Fruit fly (Drosophila melanogaster) whole organism, embryonic: ENCODE measurements around the gene mad2.

Source experiments
- ATbp ChIP-seq: fragments of 200-800 bp; sonication (Bioruptor generic); optimal IDR thresholded peaks from 2 replicates; lab custom pipeline; 2017; ENCODE audit warnings: missing biosample characterization, mild to moderate bottlenecking, missing genetic modification characterization, missing genetic modification reagents
- Ada2b ChIP-seq: fragments of 200-800 bp; sonication (Bioruptor generic); IDR thresholded peaks from 2 replicates; pipeline ENCODE4 v1.3.6; 2022; ENCODE audit warnings: missing biosample characterization, missing genetic modification characterization
- Atf-2 ChIP-seq: fragments of 200-800 bp; sonication (Bioruptor generic); optimal IDR thresholded peaks from 2 replicates; lab custom pipeline; 2016; ENCODE audit warnings: missing biosample characterization, missing genetic modification characterization
- CG10431 ChIP-seq: fragments of 200-800 bp; sonication (Bioruptor generic); optimal IDR thresholded peaks from 3 replicates; lab custom pipeline; 2018; ENCODE audit warnings: missing biosample characterization, mild to moderate bottlenecking, missing genetic modification characterization
- CG11093 ChIP-seq: fragments of 200-800 bp; sonication (Bioruptor generic); IDR thresholded peaks from 3 replicates; pipeline ENCODE4 v1.3.6; 2022; ENCODE audit warnings: missing biosample characterization, missing genetic modification characterization
- CG12942 ChIP-seq: fragments of 200-800 bp; sonication (Bioruptor generic); optimal IDR thresholded peaks from 3 replicates; lab custom pipeline; 2016; ENCODE audit warnings: missing biosample characterization, missing genetic modification characterization
- CG13894 ChIP-seq: fragments of 200-800 bp; sonication (Bioruptor generic); optimal IDR thresholded peaks from 3 replicates; lab custom pipeline; 2018; ENCODE audit warnings: missing biosample characterization, mild to moderate bottlenecking, missing genetic modification characterization, moderate library complexity
- CG14710 ChIP-seq: fragments of 200-800 bp; sonication (Bioruptor generic); optimal IDR thresholded peaks from 3 replicates; lab custom pipeline; 2019; ENCODE audit warnings: missing biosample characterization, mild to moderate bottlenecking, missing genetic modification characterization, moderate library complexity
- CG15269 ChIP-seq: fragments of 200-800 bp; sonication (Bioruptor generic); optimal IDR thresholded peaks from 2 replicates; lab custom pipeline; 2018; ENCODE audit warnings: missing biosample characterization, mild to moderate bottlenecking, missing genetic modification characterization, moderate library complexity
- CG1529 ChIP-seq: fragments of 200-800 bp; sonication (Bioruptor generic); optimal IDR thresholded peaks from 3 replicates; lab custom pipeline; 2018; ENCODE audit warnings: missing biosample characterization, missing genetic modification characterization
- CG15514 ChIP-seq: fragments of 200-800 bp; sonication (Bioruptor generic); optimal IDR thresholded peaks from 3 replicates; lab custom pipeline; 2017; ENCODE audit warnings: missing biosample characterization, missing genetic modification characterization, mild to moderate bottlenecking, moderate library complexity, missing genetic modification reagents
- CG16863 ChIP-seq: fragments of 200-800 bp; sonication (Bioruptor generic); optimal IDR thresholded peaks from 3 replicates; lab custom pipeline; 2016; ENCODE audit warnings: missing biosample characterization, missing genetic modification characterization
- CG18476 ChIP-seq: fragments of 200-800 bp; sonication (Bioruptor generic); optimal IDR thresholded peaks from 2 replicates; lab custom pipeline; 2016; ENCODE audit warnings: missing biosample characterization, mild to moderate bottlenecking, missing genetic modification characterization
- CG30431 ChIP-seq: fragments of 200-800 bp; sonication (Bioruptor generic); optimal IDR thresholded peaks from 2 replicates; lab custom pipeline; 2017; ENCODE audit warnings: missing biosample characterization, missing genetic modification characterization
- CG3281 ChIP-seq: fragments of 200-800 bp; sonication (Bioruptor generic); optimal IDR thresholded peaks from 3 replicates; lab custom pipeline; 2017; ENCODE audit warnings: missing biosample characterization, mild to moderate bottlenecking, missing genetic modification characterization
- CG3995 ChIP-seq: fragments of 200-800 bp; sonication (Bioruptor generic); optimal IDR thresholded peaks from 3 replicates; lab custom pipeline; 2016; ENCODE audit warnings: missing biosample characterization, missing genetic modification characterization
- CG4360 ChIP-seq: fragments of 200-800 bp; sonication (Bioruptor generic); IDR thresholded peaks from 2 replicates; pipeline ENCODE4 v1.3.6; 2022; ENCODE audit warnings: missing biosample characterization, missing genetic modification characterization
- CG4617 ChIP-seq: fragments of 200-800 bp; sonication (Bioruptor generic); optimal IDR thresholded peaks from 3 replicates; lab custom pipeline; 2016; ENCODE audit warnings: missing biosample characterization, missing genetic modification characterization, borderline replicate concordance
- CG6254 ChIP-seq: fragments of 200-800 bp; sonication (Bioruptor generic); optimal IDR thresholded peaks from 3 replicates; lab custom pipeline; 2017; ENCODE audit warnings: mild to moderate bottlenecking, missing biosample characterization, missing genetic modification reagents, missing genetic modification characterization
- CG7357 ChIP-seq: fragments of 200-800 bp; sonication (Bioruptor generic); IDR thresholded peaks from 3 replicates; pipeline ENCODE4 v1.3.6; 2022; ENCODE audit warnings: missing biosample characterization, missing genetic modification characterization
- CG7786 ChIP-seq: fragments of 200-800 bp; sonication (Bioruptor generic); optimal IDR thresholded peaks from 2 replicates; lab custom pipeline; 2016; ENCODE audit warnings: missing biosample characterization, missing genetic modification characterization
- CG9932 ChIP-seq: fragments of 200-800 bp; sonication (Bioruptor generic); IDR thresholded peaks from 2 replicates; pipeline ENCODE4 v1.3.6; 2022; ENCODE audit warnings: missing biosample characterization, missing genetic modification characterization
- CoRest ChIP-seq: fragments of 200-800 bp; sonication (Bioruptor generic); optimal IDR thresholded peaks from 3 replicates; lab custom pipeline; 2018; ENCODE audit warnings: missing biosample characterization, mild to moderate bottlenecking, missing genetic modification characterization, moderate library complexity
- Dbx ChIP-seq: fragments of 200-800 bp; sonication (Bioruptor generic); IDR thresholded peaks from 3 replicates; pipeline ENCODE4 v1.3.6; 2022; ENCODE audit warnings: missing biosample characterization, missing genetic modification characterization
- E2f1 ChIP-seq: fragments of 200-800 bp; sonication (Bioruptor generic); IDR thresholded peaks from 2 replicates; pipeline ENCODE4 v1.3.6; 2022; ENCODE audit warnings: missing biosample characterization, missing genetic modification characterization
- Fer3 ChIP-seq: fragments of 200-800 bp; sonication (Bioruptor generic); optimal IDR thresholded peaks from 2 replicates; lab custom pipeline; 2018; ENCODE audit warnings: missing biosample characterization, mild to moderate bottlenecking, missing genetic modification characterization, moderate library complexity
- Hr39 ChIP-seq: fragments of >200 bp; optimal IDR thresholded peaks from 2 replicates; lab custom pipeline; 2017
- Hsf ChIP-seq: fragments of 200-800 bp; sonication (Bioruptor generic); optimal IDR thresholded peaks from 3 replicates; lab custom pipeline; 2016; ENCODE audit warnings: missing biosample characterization, missing genetic modification characterization
- Oli ChIP-seq: fragments of 200-800 bp; sonication (Bioruptor generic); optimal IDR thresholded peaks from 2 replicates; lab custom pipeline; 2018; ENCODE audit warnings: missing biosample characterization, mild to moderate bottlenecking, missing genetic modification characterization, moderate library complexity
- Optix ChIP-seq: fragments of 200-800 bp; sonication (Bioruptor generic); IDR thresholded peaks from 3 replicates; pipeline ENCODE4 v1.3.6; 2022; ENCODE audit warnings: missing biosample characterization, missing genetic modification characterization
- Six4 ChIP-seq: fragments of 200-800 bp; sonication (Bioruptor generic); optimal IDR thresholded peaks from 2 replicates; lab custom pipeline; 2016; ENCODE audit warnings: missing biosample characterization, missing genetic modification characterization
- Sox102F ChIP-seq: fragments of 200-800 bp; sonication (Bioruptor generic); optimal IDR thresholded peaks from 2 replicates; lab custom pipeline; 2018; ENCODE audit warnings: missing biosample characterization, mild to moderate bottlenecking, missing genetic modification characterization, moderate library complexity
- Taf1 ChIP-seq: fragments of 200-800 bp; sonication (Bioruptor generic); IDR thresholded peaks from 2 replicates; pipeline ENCODE4 v1.3.6; 2022; ENCODE audit warnings: missing biosample characterization, missing genetic modification characterization
- Xbp1 ChIP-seq: fragments of 200-800 bp; sonication (Bioruptor generic); optimal IDR thresholded peaks from 3 replicates; lab custom pipeline; 2016; ENCODE audit warnings: missing biosample characterization, mild to moderate bottlenecking, missing genetic modification characterization
- Xrp1 ChIP-seq: fragments of 200-800 bp; sonication (Bioruptor generic); IDR thresholded peaks from 2 replicates; pipeline ENCODE4 v1.3.6; 2022; ENCODE audit warnings: missing biosample characterization, missing genetic modification characterization
- bab2 ChIP-seq: fragments of 200-800 bp; sonication (Bioruptor generic); optimal IDR thresholded peaks from 2 replicates; lab custom pipeline; 2016; ENCODE audit warnings: missing biosample characterization, missing genetic modification characterization
- bbx ChIP-seq: fragments of 200-800 bp; sonication (Bioruptor generic); IDR thresholded peaks from 2 replicates; pipeline ENCODE4 v1.3.6; 2022; ENCODE audit warnings: missing biosample characterization, missing genetic modification characterization; ENCODE audit not compliant: partially characterized antibody
- cas ChIP-seq: fragments of 200-800 bp; sonication (Bioruptor generic); IDR thresholded peaks from 2 replicates; pipeline ENCODE4 v1.3.6; 2022; ENCODE audit warnings: missing biosample characterization, missing genetic modification characterization
- cato ChIP-seq: fragments of 200-800 bp; sonication (Bioruptor generic); optimal IDR thresholded peaks from 2 replicates; lab custom pipeline; 2016; ENCODE audit warnings: missing biosample characterization, missing genetic modification characterization, borderline replicate concordance
- fd64A ChIP-seq: fragments of 200-800 bp; sonication (Bioruptor generic); optimal IDR thresholded peaks from 3 replicates; lab custom pipeline; 2018; ENCODE audit warnings: missing biosample characterization, mild to moderate bottlenecking, missing genetic modification characterization
- insv ChIP-seq, 2 experiments: fragments of 200-800 bp; sonication (Bioruptor generic); optimal IDR thresholded peaks; 3 replicates each; lab custom pipeline; 2016 to 2018; ENCODE audit warnings: missing biosample characterization in 2 of 2, missing genetic modification characterization in 2 of 2
- kah ChIP-seq: fragments of 200-800 bp; sonication (Bioruptor generic); optimal IDR thresholded peaks from 2 replicates; lab custom pipeline; 2018; ENCODE audit warnings: missing biosample characterization, mild to moderate bottlenecking, missing genetic modification characterization
- lab ChIP-seq: fragments of 200-800 bp; sonication (Bioruptor generic); optimal IDR thresholded peaks from 3 replicates; lab custom pipeline; 2017; ENCODE audit warnings: missing biosample characterization, missing genetic modification characterization, mild to moderate bottlenecking, moderate library complexity, missing genetic modification reagents
- lov ChIP-seq, 2 experiments: fragments of 200-800 bp in 1 of 2; fragments of >200 bp in 1 of 2; sonication (Bioruptor generic) in 1 of 2; IDR thresholded peaks in 1 of 2; optimal IDR thresholded peaks in 1 of 2; 2 replicates in 1 of 2; 3 replicates in 1 of 2; pipeline versions ENCODE4 v1.3.6 to Lab custom; 2017 to 2022; ENCODE audit warnings: missing biosample characterization in 1 of 2, missing genetic modification characterization in 1 of 2
- mam ChIP-seq: fragments of 200-800 bp; sonication (Bioruptor generic); optimal IDR thresholded peaks from 3 replicates; lab custom pipeline; 2016; ENCODE audit warnings: missing biosample characterization, missing genetic modification characterization
- pros ChIP-seq: fragments of 200-800 bp; sonication (Bioruptor generic); optimal IDR thresholded peaks from 3 replicates; lab custom pipeline; 2019; ENCODE audit warnings: missing biosample characterization, mild to moderate bottlenecking, missing genetic modification characterization, moderate library complexity
- pzg ChIP-seq: fragments of 200-800 bp; sonication (Bioruptor generic); optimal IDR thresholded peaks from 3 replicates; lab custom pipeline; 2018; ENCODE audit warnings: missing biosample characterization, mild to moderate bottlenecking, missing genetic modification characterization, moderate library complexity
- ro ChIP-seq: fragments of 200-800 bp; sonication (Bioruptor generic); IDR thresholded peaks from 2 replicates; pipeline ENCODE4 v1.3.6; 2022; ENCODE audit warnings: missing biosample characterization, missing genetic modification characterization
- stwl ChIP-seq: fragments of 200-800 bp; sonication (Bioruptor generic); optimal IDR thresholded peaks from 3 replicates; lab custom pipeline; 2018; ENCODE audit warnings: missing biosample characterization, mild to moderate bottlenecking, missing genetic modification characterization, moderate library complexity
- tap ChIP-seq: fragments of 200-800 bp; optimal IDR thresholded peaks from 3 replicates; lab custom pipeline; 2019; ENCODE audit warnings: missing biosample characterization, mild to moderate bottlenecking, missing genetic modification characterization, moderate library complexity
- trh ChIP-seq: fragments of 200-800 bp; sonication (Bioruptor generic); optimal IDR thresholded peaks from 2 replicates; lab custom pipeline; 2016; ENCODE audit warnings: missing biosample characterization, missing genetic modification characterization

Gene mad2

dm6 chr3L:5819310-5819709, 6.4 kb upstream of the mad2 start (continued):
- no peak for TF ChIP-seq CG4360 (GFP tag; lab: Robert Waterston, UW)
- TF ChIP-seq ro = no peak
- no peak for TF ChIP-seq CG3995 (GFP tag; lab: Kevin White, UChicago)
- TF ChIP-seq lov (optimal IDR thresholded peaks at IDR 0.05; lab: Kevin White, UChicago) = no peak
- TF ChIP-seq lov (GFP tag; IDR thresholded peaks at IDR 0.05; lab: Robert Waterston, UW) = no peak
- no peak for TF ChIP-seq fd64A (GFP tag; lab: Kevin White, UChicago)
- no peak for TF ChIP-seq CG14710
- no peak for TF ChIP-seq Optix (GFP tag; lab: Robert Waterston, UW)
- TF ChIP-seq CG10431 (GFP tag; lab: Kevin White, UChicago) = no peak
- TF ChIP-seq Ada2b (GFP tag; lab: Robert Waterston, UW) = peak; percentile 51
- peak; percentile 4 for TF ChIP-seq CG30431
- TF ChIP-seq E2f1 (GFP tag; lab: Robert Waterston, UW) = no peak
- TF ChIP-seq trh = no peak
- TF ChIP-seq Hr39 (lab: Kevin White, UChicago) = no peak
- TF ChIP-seq CG6254 (GFP tag; lab: Kevin White, UChicago) = no peak
- TF ChIP-seq cato (GFP tag; lab: Kevin White, UChicago) = peak; percentile 2
- TF ChIP-seq CG15514 (GFP tag; lab: Kevin White, UChicago) = no peak
- TF ChIP-seq insv (GFP tag; optimal IDR thresholded peaks at IDR 0.05; lab: Kevin White, UChicago) = no peak
- TF ChIP-seq Taf1 (GFP tag; lab: Robert Waterston, UW) = no peak
- TF ChIP-seq cas (GFP tag; lab: Robert Waterston, UW) = no peak
- peak; percentile 61 for TF ChIP-seq CG15269
- no peak for TF ChIP-seq Atf-2 (GFP tag; lab: Kevin White, UChicago)
- peak; percentile 18 for TF ChIP-seq bab2
- TF ChIP-seq Fer3 (tag; lab: Kevin White, UChicago) = no peak
- peak; percentile 21 for TF ChIP-seq CG3281 (GFP tag; lab: Kevin White, UChicago)
- TF ChIP-seq Xbp1 (GFP tag; lab: Kevin White, UChicago) = peak; percentile 32
- peak; percentile 57 for TF ChIP-seq mam (GFP tag; lab: Kevin White, UChicago)
- TF ChIP-seq stwl (tag; lab: Kevin White, UChicago) = no peak
- TF ChIP-seq bbx (GFP tag; lab: Robert Waterston, UW) = no peak
- TF ChIP-seq pros (GFP tag; lab: Kevin White, UChicago) = no peak
- TF ChIP-seq tap (tag; lab: Kevin White, UChicago) = no peak
- no peak for TF ChIP-seq ATbp (GFP tag; lab: Kevin White, UChicago)
- TF ChIP-seq Xrp1 (GFP tag; lab: Robert Waterston, UW) = peak; percentile 24; the same call in 1 of the 2 replicates
- no peak for TF ChIP-seq CG18476 (GFP tag; lab: Kevin White, UChicago)
- no peak for TF ChIP-seq kah
- peak; percentile 11 for TF ChIP-seq Six4 (GFP tag; lab: Kevin White, UChicago)
- TF ChIP-seq Sox102F = peak; percentile 59
- TF ChIP-seq CG1529 (GFP tag; lab: Kevin White, UChicago) = no peak
- peak; percentile 56; the same call in 1 of the 2 replicates for TF ChIP-seq CG9932
- no peak for TF ChIP-seq CG4617
- TF ChIP-seq Oli = peak; percentile 31
- no peak for TF ChIP-seq CG12942 (GFP tag; lab: Kevin White, UChicago)
- TF ChIP-seq CG11093 = no peak
- TF ChIP-seq CG7357 = no peak
- TF ChIP-seq pzg = no peak
- TF ChIP-seq CoRest (tag; lab: Kevin White, UChicago) = peak; percentile 44
- TF ChIP-seq CG7786 (GFP tag; lab: Kevin White, UChicago) = peak; percentile 28
- TF ChIP-seq Hsf = peak; percentile 46
- no peak for TF ChIP-seq CG13894 (tag; lab: Kevin White, UChicago)
- TF ChIP-seq lab (GFP tag; lab: Kevin White, UChicago) = peak; percentile 5
- no peak for TF ChIP-seq CG16863 (GFP tag; lab: Kevin White, UChicago)
- TF ChIP-seq Dbx (GFP tag; lab: Robert Waterston, UW) = 0 out of 3 replicates have a peak, but pooled peaks have one; percentile 25
